Fruit fly (Drosophila melanogaster): ENCODE measurements around the gene CG9921.

The CG9921 gene

DNA sequence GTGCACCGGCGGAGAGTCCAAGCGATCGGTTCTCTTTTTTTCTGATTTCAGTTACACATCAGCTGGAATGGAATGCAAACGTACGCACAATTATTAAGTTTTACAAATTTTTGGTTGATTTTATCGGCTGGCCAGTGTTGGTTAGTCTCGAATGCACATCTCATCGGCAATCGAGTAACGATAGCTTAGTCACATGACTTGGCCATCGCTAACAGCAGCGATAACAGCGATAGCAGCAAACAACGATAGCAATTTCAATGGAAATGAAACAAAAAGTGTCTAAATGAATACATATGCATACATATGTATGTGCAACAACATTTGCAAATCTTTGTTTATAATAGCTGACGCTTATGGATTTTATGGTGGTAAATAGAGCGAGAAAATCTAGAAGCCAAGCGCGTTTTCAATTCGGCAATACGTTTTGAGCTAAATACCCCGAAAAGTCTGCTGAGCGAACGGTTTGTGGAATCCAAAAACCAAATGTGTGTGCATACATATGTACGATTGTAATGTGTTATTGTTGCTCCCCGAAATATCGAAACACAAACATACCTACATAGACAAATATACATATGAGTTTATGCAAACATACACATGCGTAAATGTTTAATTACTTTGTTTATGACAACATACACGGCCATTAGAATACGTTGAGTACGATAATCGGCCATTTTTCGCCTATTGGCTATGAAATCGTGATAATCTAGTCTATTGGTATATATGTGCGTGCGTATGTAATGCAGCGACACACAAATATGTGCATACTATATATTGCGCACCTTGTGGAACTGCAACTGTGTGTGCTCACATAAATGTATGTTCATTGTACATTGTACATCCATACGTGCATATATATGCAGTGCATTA, 36.7 kb downstream of the CG9921 start, which contains the start of gene CG3632 (continued):
- no peak for TF ChIP-seq CG4707 (GFP tag; optimal IDR thresholded peaks at IDR 0.05)
- peak; percentile 64 for TF ChIP-seq sd (tag; optimal IDR thresholded peaks at IDR 0.05)
- no peak for TF ChIP-seq CG6689 (GFP tag; IDR thresholded peaks at IDR 0.05)
- no peak for TF ChIP-seq CG14667 (GFP tag; IDR thresholded peaks at IDR 0.05)
- peak; percentile 94 for TF ChIP-seq CG6791 (GFP tag; IDR thresholded peaks at IDR 0.05; ENCODE audit: partially characterized antibody)
- TF ChIP-seq tup (GFP tag; optimal IDR thresholded peaks at IDR 0.05), result no peak
- TF ChIP-seq CG1024 (GFP tag; IDR thresholded peaks at IDR 0.05), result no peak
- TF ChIP-seq Dad (GFP tag; optimal IDR thresholded peaks at IDR 0.05), result peak; percentile 55
- no peak for TF ChIP-seq CG4404 (GFP tag; IDR thresholded peaks at IDR 0.05)
- TF ChIP-seq CG12219 (GFP tag; optimal IDR thresholded peaks at IDR 0.05), result no peak
- no peak for TF ChIP-seq CG4360 (GFP tag; IDR thresholded peaks at IDR 0.05)
- TF ChIP-seq Rfx (GFP tag; IDR thresholded peaks at IDR 0.05), result peak; percentile 79
- TF ChIP-seq CG12744 (GFP tag; optimal IDR thresholded peaks at IDR 0.05), result peak; percentile 27
- TF ChIP-seq tx (GFP tag; optimal IDR thresholded peaks at IDR 0.05), result peak; percentile 3
- TF ChIP-seq Drgx (GFP tag; IDR thresholded peaks at IDR 0.05), result no peak
- peak; percentile 21 for TF ChIP-seq gfzf (GFP tag; optimal IDR thresholded peaks at IDR 0.05)
- TF ChIP-seq ftz-f1 (GFP tag; optimal IDR thresholded peaks at IDR 0.05), result peak; percentile 1
- TF ChIP-seq oc (tag; optimal IDR thresholded peaks at IDR 0.05), result no peak
- no peak for TF ChIP-seq twi (tag; optimal IDR thresholded peaks at IDR 0.05)
- TF ChIP-seq gsb-n (tag; optimal IDR thresholded peaks at IDR 0.05), result no peak
- TF ChIP-seq Dek (tag; optimal IDR thresholded peaks at IDR 0.05), result no peak
- no peak for TF ChIP-seq Sry-β (GFP tag; optimal IDR thresholded peaks at IDR 0.05)
- TF ChIP-seq CG7839 (tag; optimal IDR thresholded peaks at IDR 0.05), result no peak
- TF ChIP-seq Doc2 (GFP tag; IDR thresholded peaks at IDR 0.05), result no peak
- no peak for TF ChIP-seq Six4 (GFP tag; optimal IDR thresholded peaks at IDR 0.05)
- TF ChIP-seq Asciz (GFP tag; optimal IDR thresholded peaks at IDR 0.05), result no peak
- TF ChIP-seq Myb (GFP tag; optimal IDR thresholded peaks at IDR 0.05), result peak; percentile 54
- no peak for TF ChIP-seq ase (GFP tag; IDR thresholded peaks at IDR 0.05)
- TF ChIP-seq ATbp (GFP tag; optimal IDR thresholded peaks at IDR 0.05), result no peak
- peak; percentile 84 for TF ChIP-seq nerfin-2 (GFP tag; IDR thresholded peaks at IDR 0.05; ENCODE audit: partially characterized antibody)
- TF ChIP-seq chif (GFP tag; optimal IDR thresholded peaks at IDR 0.05), result peak in 1 of 2 experiments; percentile 26
- TF ChIP-seq maf-S (GFP tag; optimal IDR thresholded peaks at IDR 0.05), result peak; percentile 40
- no peak for TF ChIP-seq da (GFP tag; optimal IDR thresholded peaks at IDR 0.05)
- peak; percentile 73 for TF ChIP-seq tna (GFP tag; IDR thresholded peaks at IDR 0.05; ENCODE audit: partially characterized antibody)
- TF ChIP-seq CG11247 (GFP tag; IDR thresholded peaks at IDR 0.05), result peak; percentile 51; the same call in 1 of the 2 replicates
- no peak for TF ChIP-seq CG8765 (GFP tag; IDR thresholded peaks at IDR 0.05)
- no peak for TF ChIP-seq bsh (GFP tag; optimal IDR thresholded peaks at IDR 0.05)
- TF ChIP-seq Nf-YB (GFP tag; optimal IDR thresholded peaks at IDR 0.05), result no peak
- TF ChIP-seq inv (GFP tag; IDR thresholded peaks at IDR 0.05; ENCODE audit: partially characterized antibody), result peak; percentile 68; the same call in 1 of the 2 replicates
- TF ChIP-seq NK7.1 (GFP tag; optimal IDR thresholded peaks at IDR 0.05), result no peak
- TF ChIP-seq CG8281 (tag; optimal IDR thresholded peaks at IDR 0.05), result no peak
- no peak for TF ChIP-seq CG11504 (tag; optimal IDR thresholded peaks at IDR 0.05)
- peak; percentile 10 for TF ChIP-seq CG1792 (GFP tag; optimal IDR thresholded peaks at IDR 0.05)
- TF ChIP-seq sob (GFP tag; IDR thresholded peaks at IDR 0.05), result peak; percentile 71; the same call in 1 of the 2 replicates
- TF ChIP-seq peb (GFP tag; IDR thresholded peaks at IDR 0.05), result no peak
- TF ChIP-seq CG34422 (GFP tag; IDR thresholded peaks at IDR 0.05), result 0 out of 3 replicates have a peak, but pooled peaks have one; percentile 10
- peak; percentile 85 for TF ChIP-seq CG2116 (GFP tag; optimal IDR thresholded peaks at IDR 0.05)
- no peak for TF ChIP-seq danr (GFP tag; IDR thresholded peaks at IDR 0.05)
- peak; percentile 89 for TF ChIP-seq Elba2 (GFP tag; optimal IDR thresholded peaks at IDR 0.05)
